Worm (Caenorhabditis elegans): ENCODE measurements around the gene K05F1.1.

ce11 chrII:5828486-5828885 is 27.3 kb downstream of the K05F1.1 start, which contains the start of gene ZK1248.11:
- TF ChIP-seq hlh-30 (tag; optimal IDR thresholded peaks at IDR 0.05; ENCODE audit: insufficient read depth) (no peak), ama-1 (optimal IDR thresholded peaks at IDR 0.05) (no peak), unc-39 (tag; optimal IDR thresholded peaks at IDR 0.05) (no peak), nhr-76 (tag; optimal IDR thresholded peaks at IDR 0.05) (no peak), daf-16 (GFP tag; optimal IDR thresholded peaks at IDR 0.05) (no peak), daf-16 (tag; optimal IDR thresholded peaks at IDR 0.05) (no peak), T26A8.4 (GFP tag; IDR thresholded peaks at IDR 0.05) (no peak), snpc-4 (tag; optimal IDR thresholded peaks at IDR 0.05) (no peak), nhr-77 (tag; optimal IDR thresholded peaks at IDR 0.05) (no peak), daf-12 (tag; optimal IDR thresholded peaks at IDR 0.05) (no peak), pha-4 (GFP tag; IDR thresholded peaks at IDR 0.05) (no peak), pha-4 (tag; optimal IDR thresholded peaks at IDR 0.05) (no peak), unc-130 (GFP tag; optimal IDR thresholded peaks at IDR 0.05) (no peak), zag-1 (tag; optimal IDR thresholded peaks at IDR 0.05) (no peak)

Measured in whole organism, L4 larva.